Worm (Caenorhabditis elegans): ENCODE data around the gene H06A10.1.

Gene H06A10.1

DNA sequence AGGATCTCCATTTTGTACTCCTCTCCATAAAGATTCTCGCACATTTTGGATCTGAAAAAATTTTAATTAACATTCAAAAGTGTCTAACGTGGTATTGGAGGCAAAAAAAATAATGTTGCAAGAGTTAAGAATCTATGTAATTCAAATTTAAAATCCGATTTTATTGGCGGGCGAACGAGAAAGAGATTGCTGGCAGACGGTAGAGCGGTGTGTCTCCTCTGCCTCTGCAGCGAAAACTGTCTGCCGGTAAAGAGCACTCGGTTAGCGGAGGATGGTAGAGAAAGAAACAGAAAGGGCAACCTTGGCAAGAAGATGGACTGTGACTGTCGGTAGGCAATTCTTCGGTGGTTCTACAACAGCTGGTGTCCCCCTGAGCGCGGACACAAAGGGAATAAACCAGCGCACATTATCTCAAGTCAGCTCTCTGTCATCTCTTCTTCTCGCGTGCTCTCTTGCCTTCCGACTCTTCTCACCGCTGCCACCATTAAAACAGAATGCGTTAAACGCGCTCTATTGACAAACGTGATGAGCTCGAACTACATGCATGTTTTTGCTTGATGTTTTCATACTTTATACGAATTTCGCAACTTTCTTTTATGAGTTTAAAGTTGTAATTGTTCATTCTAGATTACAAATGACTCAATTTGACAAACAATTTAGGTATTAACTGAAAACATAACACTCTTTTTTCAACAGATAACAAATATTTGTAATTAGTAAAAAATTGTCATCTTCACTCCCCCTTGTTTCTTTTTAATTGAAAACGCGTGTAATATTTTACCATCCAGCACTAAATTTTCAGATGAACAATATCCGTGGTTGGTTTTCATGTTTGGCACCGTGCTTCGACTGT is 11.8 kb downstream of the H06A10.1 start, which contains the start of the genes cdk-4 and F18H3.1:
TSS of gene cdk-4 (minus strand) at position 51 of the 853 bp plus-strand sequence.
TSS of gene F18H3.1 (plus strand) at position 803 of the 853 bp plus-strand sequence.
- TF ChIP-seq flt-1 (GFP tag; IDR thresholded peaks at IDR 0.05) (no peak; the same call in 1 of the 2 replicates), hmg-4 (GFP tag; optimal IDR thresholded peaks at IDR 0.05) (peak; percentile 69), tra-4 (tag; optimal IDR thresholded peaks at IDR 0.05) (no peak), scrt-1 (GFP tag; IDR thresholded peaks at IDR 0.05) (no peak), B0310.2 (tag; optimal IDR thresholded peaks at IDR 0.05) (no peak), aly-1 (tag; optimal IDR thresholded peaks at IDR 0.05) (no peak), ceh-13 (GFP tag; optimal IDR thresholded peaks at IDR 0.05) (no peak), F13C5.2 (tag; optimal IDR thresholded peaks at IDR 0.05) (peak; percentile 43), ets-7 (tag; optimal IDR thresholded peaks at IDR 0.05) (no peak), ceh-36 (tag; optimal IDR thresholded peaks at IDR 0.05) (no peak), hmbx-1 (tag; optimal IDR thresholded peaks at IDR 0.05) (no peak), pes-1 (GFP tag; IDR thresholded peaks at IDR 0.05) (0 out of 2 replicates have a peak, but pooled peaks have one; percentile 8), tbx-37 (GFP tag; conservative IDR thresholded peaks at IDR 0.05) (no peak), hnd-1 (tag; optimal IDR thresholded peaks at IDR 0.05) (no peak), tbx-11 (GFP tag; IDR thresholded peaks at IDR 0.05) (no peak)

ce11 chrX:13525094-13525493 is 17.8 kb downstream of the H06A10.1 start:
- TF ChIP-seq sea-1 (GFP tag; conservative IDR thresholded peaks at IDR 0.05), result no peak
- TF ChIP-seq ets-7 (tag; optimal IDR thresholded peaks at IDR 0.05), result no peak
- TF ChIP-seq hmg-4 (GFP tag; optimal IDR thresholded peaks at IDR 0.05), result no peak
- TF ChIP-seq ceh-36 (tag; optimal IDR thresholded peaks at IDR 0.05), result no peak
- TF ChIP-seq hnd-1 (tag; optimal IDR thresholded peaks at IDR 0.05), result no peak
- TF ChIP-seq ceh-13 (GFP tag; optimal IDR thresholded peaks at IDR 0.05), result no peak
- TF ChIP-seq scrt-1 (GFP tag; IDR thresholded peaks at IDR 0.05), result no peak
- no peak for TF ChIP-seq ama-1 (optimal IDR thresholded peaks at IDR 0.05)
- no peak for TF ChIP-seq tbx-37 (GFP tag; conservative IDR thresholded peaks at IDR 0.05)
- TF ChIP-seq F13C5.2 (tag; optimal IDR thresholded peaks at IDR 0.05), result no peak
- TF ChIP-seq tra-4 (tag; optimal IDR thresholded peaks at IDR 0.05), result no peak
- TF ChIP-seq hmbx-1 (tag; optimal IDR thresholded peaks at IDR 0.05), result no peak
- no peak for TF ChIP-seq pes-1 (GFP tag; IDR thresholded peaks at IDR 0.05)
- no peak for TF ChIP-seq flt-1 (GFP tag; IDR thresholded peaks at IDR 0.05)

- TF ChIP-seq hmbx-1 (tag; optimal IDR thresholded peaks at IDR 0.05) (no peak), hmg-4 (GFP tag; optimal IDR thresholded peaks at IDR 0.05) (no peak), B0310.2 (tag; optimal IDR thresholded peaks at IDR 0.05) (no peak), aly-1 (tag; optimal IDR thresholded peaks at IDR 0.05) (no peak), hnd-1 (tag; optimal IDR thresholded peaks at IDR 0.05) (no peak), pes-1 (GFP tag; IDR thresholded peaks at IDR 0.05) (no peak), flt-1 (GFP tag; IDR thresholded peaks at IDR 0.05) (no peak), scrt-1 (GFP tag; IDR thresholded peaks at IDR 0.05) (no peak), sea-1 (GFP tag; conservative IDR thresholded peaks at IDR 0.05) (no peak), ama-1 (optimal IDR thresholded peaks at IDR 0.05) (no peak), ets-7 (tag; optimal IDR thresholded peaks at IDR 0.05) (no peak), tra-4 (tag; optimal IDR thresholded peaks at IDR 0.05) (no peak), ceh-36 (tag; optimal IDR thresholded peaks at IDR 0.05) (no peak), tbx-37 (GFP tag; conservative IDR thresholded peaks at IDR 0.05) (no peak), ceh-13 (GFP tag; optimal IDR thresholded peaks at IDR 0.05) (no peak), F13C5.2 (tag; optimal IDR thresholded peaks at IDR 0.05) (no peak), tbx-11 (GFP tag; IDR thresholded peaks at IDR 0.05) (no peak)
Measured at ce11 chrX:13526219-13527218, 19.2 kb downstream of the H06A10.1 start.

ce11 chrX:13527347-13528092 is 20.2 kb downstream of the H06A10.1 start, which contains the start of gene pab-2:
Gene pab-2 (minus strand): TSS chrX:13527415.
- TF ChIP-seq tra-4 (tag; optimal IDR thresholded peaks at IDR 0.05) (no peak), B0310.2 (tag; optimal IDR thresholded peaks at IDR 0.05) (no peak), aly-1 (tag; optimal IDR thresholded peaks at IDR 0.05) (peak; percentile 72), sea-1 (GFP tag; conservative IDR thresholded peaks at IDR 0.05) (no peak), hmg-4 (GFP tag; optimal IDR thresholded peaks at IDR 0.05) (peak; percentile 87), scrt-1 (GFP tag; IDR thresholded peaks at IDR 0.05) (0 out of 2 replicates have a peak, but pooled peaks have one; percentile 43), ama-1 (optimal IDR thresholded peaks at IDR 0.05) (no peak), hnd-1 (tag; optimal IDR thresholded peaks at IDR 0.05) (no peak), ceh-13 (GFP tag; optimal IDR thresholded peaks at IDR 0.05) (no peak), hmbx-1 (tag; optimal IDR thresholded peaks at IDR 0.05) (no peak), tbx-11 (GFP tag; IDR thresholded peaks at IDR 0.05) (no peak), ceh-36 (tag; optimal IDR thresholded peaks at IDR 0.05) (no peak), pes-1 (GFP tag; IDR thresholded peaks at IDR 0.05) (peak; percentile 48; the same call in 1 of the 2 replicates), tbx-37 (GFP tag; conservative IDR thresholded peaks at IDR 0.05) (no peak), ets-7 (tag; optimal IDR thresholded peaks at IDR 0.05) (peak; percentile 44), flt-1 (GFP tag; IDR thresholded peaks at IDR 0.05) (peak; percentile 24; the same call in 1 of the 2 replicates), F13C5.2 (tag; optimal IDR thresholded peaks at IDR 0.05) (peak; percentile 69)

DNA sequence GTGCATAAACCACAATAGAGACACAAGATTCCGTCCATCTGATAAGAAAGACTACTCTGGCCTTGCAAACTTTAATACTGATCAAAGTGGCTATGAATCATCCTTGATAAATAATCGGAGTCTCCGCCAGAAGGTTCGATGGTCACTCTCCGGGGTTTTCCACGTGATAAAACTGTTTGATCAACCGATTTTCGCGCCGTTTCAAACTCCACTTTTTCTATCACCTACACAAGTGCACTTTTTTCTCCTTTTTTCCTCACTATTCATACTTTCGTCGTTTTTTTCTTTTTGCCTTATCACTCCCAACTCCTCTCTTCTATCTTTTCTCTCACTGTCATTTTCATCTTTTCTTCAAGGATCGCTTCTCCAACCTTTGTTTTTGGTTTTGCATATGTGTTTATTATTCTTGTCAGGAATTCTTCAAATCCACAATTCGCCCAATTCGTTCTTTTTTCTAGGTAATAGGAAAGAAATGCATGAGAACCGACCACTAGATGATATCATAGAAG is 21.4 kb downstream of the H06A10.1 start, which contains the start of gene F18H3.4:
TSS of gene F18H3.4 (plus strand) at position 459 of the 509 bp plus-strand sequence.
- TF ChIP-seq F13C5.2 (tag; optimal IDR thresholded peaks at IDR 0.05) (no peak), ama-1 (optimal IDR thresholded peaks at IDR 0.05) (no peak), aly-1 (tag; optimal IDR thresholded peaks at IDR 0.05) (no peak), ceh-13 (GFP tag; optimal IDR thresholded peaks at IDR 0.05) (no peak), B0310.2 (tag; optimal IDR thresholded peaks at IDR 0.05) (no peak)
